Worm (Caenorhabditis elegans): ENCODE results near the gene fbxa-82.
A peak's percentile ranks its signal among the peaks of the same experiment; 100 is the strongest.

The fbxa-82 gene

DNA sequence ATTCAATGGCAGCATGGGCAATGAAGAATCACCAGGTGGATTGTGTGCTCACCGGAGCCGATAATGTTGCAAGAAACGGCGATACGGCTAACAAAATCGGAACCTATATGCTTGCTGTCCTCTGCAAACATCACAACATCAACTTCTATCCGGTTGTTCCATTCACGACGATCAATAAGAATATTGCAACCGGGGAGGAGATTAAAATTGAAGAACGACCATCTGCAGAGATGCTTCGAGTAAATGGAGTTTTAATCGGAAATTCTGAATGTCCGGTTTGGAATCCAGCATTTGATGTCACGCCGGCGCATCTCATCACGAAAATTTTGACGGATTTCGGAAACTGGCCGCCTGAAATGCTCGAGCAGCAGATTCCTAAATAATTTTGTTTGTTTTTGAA, 31.3 kb upstream of the fbxa-82 start:
- TF ChIP-seq sptf-1 (tag; optimal IDR thresholded peaks at IDR 0.05), result no peak
- TF ChIP-seq nhr-237 (tag; optimal IDR thresholded peaks at IDR 0.05), result no peak
- TF ChIP-seq snpc-4 (tag; optimal IDR thresholded peaks at IDR 0.05), result no peak
- TF ChIP-seq drap-1 (GFP tag; optimal IDR thresholded peaks at IDR 0.05), result no peak
- TF ChIP-seq zip-8 (tag; optimal IDR thresholded peaks at IDR 0.05), result no peak
- TF ChIP-seq ceh-43 (GFP tag; optimal IDR thresholded peaks at IDR 0.05), result no peak
- no peak for TF ChIP-seq cnd-1 (tag; optimal IDR thresholded peaks at IDR 0.05)

DNA sequence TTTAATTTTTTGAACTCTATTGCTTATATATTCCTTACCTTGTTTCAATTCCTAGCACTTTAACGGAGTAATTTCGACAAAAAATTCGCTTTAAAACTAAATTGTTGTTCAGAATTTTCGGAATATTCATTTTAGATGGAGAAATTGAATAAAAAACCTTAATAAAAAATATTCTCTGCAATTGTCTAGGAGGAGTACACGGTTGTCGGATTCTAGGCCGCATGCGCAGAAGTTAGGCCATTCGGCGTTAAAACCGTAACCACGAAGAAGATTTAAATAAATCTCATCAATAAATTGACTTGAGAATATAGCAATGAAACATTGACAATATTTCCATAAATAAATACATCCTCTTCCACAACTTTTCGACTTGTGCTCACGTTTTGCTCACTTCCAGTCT, 30.0 kb upstream of the fbxa-82 start, which contains the start of the genes C01G10.10 and C01G10.9:
C01G10.10 (minus strand) TSS at position 151 of the 400 bp plus-strand sequence.
C01G10.9 (plus strand) TSS at position 240 of the 400 bp plus-strand sequence.
- TF ChIP-seq sptf-1 (tag; optimal IDR thresholded peaks at IDR 0.05), result no peak
- TF ChIP-seq mab-5 (tag; optimal IDR thresholded peaks at IDR 0.05), result no peak
- peak; percentile 41 for TF ChIP-seq lsy-2 (tag; optimal IDR thresholded peaks at IDR 0.05)
- peak; percentile 8 for TF ChIP-seq ces-1 (GFP tag; optimal IDR thresholded peaks at IDR 0.05)
- peak; percentile 37 for TF ChIP-seq drap-1 (GFP tag; optimal IDR thresholded peaks at IDR 0.05)
- no peak for TF ChIP-seq ceh-83 (GFP tag; optimal IDR thresholded peaks at IDR 0.05)
- no peak for TF ChIP-seq unc-62 (GFP tag; optimal IDR thresholded peaks at IDR 0.05)
- peak; percentile 3 for TF ChIP-seq cnd-1 (tag; optimal IDR thresholded peaks at IDR 0.05)
- TF ChIP-seq bed-3 (GFP tag; optimal IDR thresholded peaks at IDR 0.05), result no peak
- no peak for TF ChIP-seq hlh-1 (tag; optimal IDR thresholded peaks at IDR 0.05)
- no peak for TF ChIP-seq mls-2 (tag; optimal IDR thresholded peaks at IDR 0.05)

DNA sequence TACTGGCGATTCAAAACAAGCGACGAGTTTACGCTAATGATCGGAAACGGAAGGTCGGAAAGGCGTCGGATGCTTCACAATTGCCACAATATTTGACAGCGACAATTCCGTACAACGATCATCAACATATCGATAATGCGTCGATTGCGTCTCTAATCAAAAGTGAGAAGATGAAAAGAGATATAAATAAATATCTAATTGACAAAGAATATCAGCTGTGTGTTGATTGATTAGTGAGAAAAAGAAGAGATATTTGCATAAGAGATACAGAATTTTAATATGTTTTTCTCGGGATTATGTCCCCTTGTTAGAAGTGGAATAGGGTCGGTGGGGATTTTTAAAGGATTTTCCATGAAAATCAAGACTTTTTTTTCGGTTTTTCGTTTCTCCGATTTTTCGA, 26.2 kb upstream of the fbxa-82 start:
- TF ChIP-seq mab-5 (tag; optimal IDR thresholded peaks at IDR 0.05), result peak; percentile 16
- peak; percentile 19 for TF ChIP-seq unc-120 (tag; optimal IDR thresholded peaks at IDR 0.05; ENCODE audit: poor library complexity, severe bottlenecking)
- no peak for TF ChIP-seq snpc-4 (tag; optimal IDR thresholded peaks at IDR 0.05)
- no peak for TF ChIP-seq zip-8 (tag; optimal IDR thresholded peaks at IDR 0.05)
- TF ChIP-seq unc-62 (GFP tag; optimal IDR thresholded peaks at IDR 0.05), result peak; percentile 82

DNA sequence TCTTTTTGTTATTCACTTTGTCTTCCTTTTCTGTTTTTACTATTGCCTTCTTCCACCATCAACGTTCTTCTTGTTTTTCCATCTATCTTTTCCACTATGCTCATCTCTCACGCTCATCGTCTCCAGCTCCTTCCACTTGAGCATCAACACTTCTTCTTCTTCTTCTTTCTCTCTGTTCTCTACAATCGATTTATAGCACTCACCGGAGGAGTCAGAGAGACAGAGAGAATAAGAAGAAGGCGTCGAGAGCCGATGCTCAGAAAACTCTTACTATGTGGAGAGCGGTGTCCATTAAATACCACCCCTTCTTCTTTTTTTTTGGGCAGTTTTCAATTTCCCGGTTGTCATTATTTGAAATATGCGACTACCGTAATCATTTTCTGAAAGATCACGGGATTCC, 22.6 kb upstream of the fbxa-82 start:
- TF ChIP-seq ces-1 (GFP tag; optimal IDR thresholded peaks at IDR 0.05) (peak; percentile 60), elt-3 (tag; optimal IDR thresholded peaks at IDR 0.05) (no peak)

DNA sequence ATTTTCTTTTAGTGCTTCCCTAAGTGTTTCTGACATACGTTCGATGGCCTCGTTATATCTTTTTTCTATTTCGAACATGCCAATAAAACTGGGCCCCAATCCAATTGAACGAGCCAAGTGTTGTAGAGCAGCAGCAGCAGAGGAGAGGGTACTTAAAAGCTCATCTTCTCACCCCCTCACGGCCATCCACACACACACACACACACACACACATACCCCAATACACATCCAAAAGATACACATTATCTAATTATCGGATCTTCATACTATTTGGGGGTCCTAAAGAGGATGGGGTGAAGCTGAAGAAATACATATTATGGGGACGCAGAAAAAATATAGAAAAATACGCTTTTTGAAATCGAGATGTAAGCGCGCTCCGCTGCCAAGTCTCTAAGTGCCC, 20.4 kb upstream of the fbxa-82 start:
- TF ChIP-seq tbx-8 (GFP tag; optimal IDR thresholded peaks at IDR 0.05), result no peak
- TF ChIP-seq bed-3 (GFP tag; optimal IDR thresholded peaks at IDR 0.05), result no peak
- no peak for TF ChIP-seq ceh-83 (GFP tag; optimal IDR thresholded peaks at IDR 0.05)
- TF ChIP-seq ham-2 (GFP tag; optimal IDR thresholded peaks at IDR 0.05), result no peak
- TF ChIP-seq mls-2 (tag; optimal IDR thresholded peaks at IDR 0.05), result no peak
- peak; percentile 36 for TF ChIP-seq elt-1 (tag; optimal IDR thresholded peaks at IDR 0.05; ENCODE audit: borderline replicate concordance, insufficient read depth)
- no peak for TF ChIP-seq blmp-1 (tag; optimal IDR thresholded peaks at IDR 0.05)
- no peak for TF ChIP-seq mab-5 (tag; optimal IDR thresholded peaks at IDR 0.05)
- TF ChIP-seq ceh-39 (tag; optimal IDR thresholded peaks at IDR 0.05), result no peak
- TF ChIP-seq nhr-28 (tag; optimal IDR thresholded peaks at IDR 0.05), result no peak
- TF ChIP-seq drap-1 (GFP tag; optimal IDR thresholded peaks at IDR 0.05), result peak; percentile 70
- TF ChIP-seq nhr-12 (tag; optimal IDR thresholded peaks at IDR 0.05), result no peak
- no peak for TF ChIP-seq elt-3 (tag; optimal IDR thresholded peaks at IDR 0.05)
- no peak for TF ChIP-seq ztf-11 (tag; optimal IDR thresholded peaks at IDR 0.05)
- TF ChIP-seq unc-62 (GFP tag; optimal IDR thresholded peaks at IDR 0.05), result no peak
- no peak for TF ChIP-seq unc-120 (tag; optimal IDR thresholded peaks at IDR 0.05; ENCODE audit: poor library complexity, severe bottlenecking)
- no peak for TF ChIP-seq sem-2 (GFP tag; optimal IDR thresholded peaks at IDR 0.05)
- no peak for TF ChIP-seq hlh-1 (tag; optimal IDR thresholded peaks at IDR 0.05)
- TF ChIP-seq ceh-43 (GFP tag; optimal IDR thresholded peaks at IDR 0.05), result no peak
- peak; percentile 95 for TF ChIP-seq ces-1 (GFP tag; optimal IDR thresholded peaks at IDR 0.05)
- no peak for TF ChIP-seq cnd-1 (tag; optimal IDR thresholded peaks at IDR 0.05)
- TF ChIP-seq nhr-76 (tag; optimal IDR thresholded peaks at IDR 0.05), result no peak
- no peak for TF ChIP-seq lsy-2 (tag; optimal IDR thresholded peaks at IDR 0.05)

DNA sequence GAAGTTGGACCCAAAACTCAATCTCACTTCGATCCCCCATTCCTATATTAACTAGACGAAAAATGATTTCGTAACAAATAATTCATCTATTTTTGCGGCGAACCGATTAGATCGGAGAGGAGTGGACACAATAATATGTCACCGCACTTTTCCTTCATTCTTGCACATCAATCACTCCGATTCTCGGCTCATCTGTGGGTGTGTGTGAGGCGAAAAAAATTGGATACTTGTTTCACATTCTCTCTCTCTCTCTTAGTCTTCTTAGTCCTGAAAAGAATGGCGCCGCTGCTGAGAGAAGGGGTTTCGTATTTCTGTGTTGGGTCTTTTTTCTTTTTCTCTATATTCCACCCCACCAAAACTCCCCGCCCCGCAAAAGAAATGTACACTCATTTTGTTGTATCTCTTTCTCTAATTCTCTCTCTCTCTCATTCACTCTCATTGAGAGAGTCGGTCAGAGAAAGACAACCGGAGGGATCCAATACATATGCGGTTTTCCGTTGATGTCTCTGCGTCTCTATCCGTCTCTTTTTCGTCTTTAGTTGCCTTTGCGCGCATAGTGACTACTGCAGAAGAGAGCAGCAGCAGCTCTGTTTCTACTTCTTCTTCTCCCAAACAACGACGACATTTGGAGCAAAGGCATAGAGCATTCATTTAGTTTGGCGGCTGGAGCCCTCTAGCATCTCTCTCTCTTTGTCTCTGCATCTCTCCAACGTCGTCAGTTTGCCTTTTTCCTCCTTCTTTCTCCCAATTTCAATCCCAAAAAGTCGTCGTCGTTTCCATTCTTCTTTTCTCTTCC, 18.9 kb upstream of the fbxa-82 start, which contains the start of gene unc-76:
unc-76 (plus strand) TSS at position 746 of the 796 bp plus-strand sequence.
- TF ChIP-seq pha-4 (tag; optimal IDR thresholded peaks at IDR 0.05), result peak; percentile 79
- no peak for TF ChIP-seq mab-5 (tag; optimal IDR thresholded peaks at IDR 0.05)
- no peak for TF ChIP-seq elt-1 (tag; optimal IDR thresholded peaks at IDR 0.05; ENCODE audit: borderline replicate concordance, insufficient read depth)
- TF ChIP-seq ceh-83 (GFP tag; optimal IDR thresholded peaks at IDR 0.05), result no peak
- TF ChIP-seq unc-62 (GFP tag; optimal IDR thresholded peaks at IDR 0.05), result peak; percentile 94
- peak; percentile 65 for TF ChIP-seq ceh-39 (tag; optimal IDR thresholded peaks at IDR 0.05)
- TF ChIP-seq nhr-28 (tag; optimal IDR thresholded peaks at IDR 0.05), result no peak
- no peak for TF ChIP-seq blmp-1 (tag; optimal IDR thresholded peaks at IDR 0.05)
- TF ChIP-seq zip-8 (tag; optimal IDR thresholded peaks at IDR 0.05), result no peak
- peak; percentile 35 for TF ChIP-seq sptf-1 (tag; optimal IDR thresholded peaks at IDR 0.05)
- peak; percentile 80 for TF ChIP-seq drap-1 (GFP tag; optimal IDR thresholded peaks at IDR 0.05)
- no peak for TF ChIP-seq tbx-8 (GFP tag; optimal IDR thresholded peaks at IDR 0.05)
- TF ChIP-seq ceh-43 (GFP tag; optimal IDR thresholded peaks at IDR 0.05), result no peak
- peak; percentile 39 for TF ChIP-seq nhr-2 (tag; optimal IDR thresholded peaks at IDR 0.05)
- TF ChIP-seq M03D4.4 (tag; optimal IDR thresholded peaks at IDR 0.05), result no peak
- TF ChIP-seq mep-1 (tag; optimal IDR thresholded peaks at IDR 0.05), result peak; percentile 44
- TF ChIP-seq cnd-1 (tag; optimal IDR thresholded peaks at IDR 0.05), result peak; percentile 26
- peak; percentile 52 for TF ChIP-seq lsy-2 (tag; optimal IDR thresholded peaks at IDR 0.05)
- no peak for TF ChIP-seq sem-2 (GFP tag; optimal IDR thresholded peaks at IDR 0.05)
- peak; percentile 60 for TF ChIP-seq nhr-237 (tag; optimal IDR thresholded peaks at IDR 0.05)
- no peak for TF ChIP-seq bed-3 (GFP tag; optimal IDR thresholded peaks at IDR 0.05)
- no peak for TF ChIP-seq ham-2 (GFP tag; optimal IDR thresholded peaks at IDR 0.05)
- TF ChIP-seq lin-13 (tag; optimal IDR thresholded peaks at IDR 0.05), result no peak
- TF ChIP-seq unc-39 (tag; optimal IDR thresholded peaks at IDR 0.05), result no peak
- no peak for TF ChIP-seq ztf-11 (tag; optimal IDR thresholded peaks at IDR 0.05)
- no peak for TF ChIP-seq lin-32 (GFP tag; optimal IDR thresholded peaks at IDR 0.05)

Measured in whole organism, mixed stage, embryonic.